Worm (Caenorhabditis elegans) whole organism, L4 larva: ENCODE data around the gene K04G7.1.

Experiments used
- D1046.2 ChIP-seq: fragments of 200-800 bp; sonication (Bioruptor generic); IDR thresholded peaks from 2 replicates; pipeline ENCODE4 v1.3.6; 2022; ENCODE audit warnings: missing genetic modification characterization, missing compliant biosample characterization
- F10B5.3 ChIP-seq: sonication (generic microtip); optimal IDR thresholded peaks from 2 replicates; lab custom pipeline; 2016; ENCODE audit warnings: mild to moderate bottlenecking, missing genetic modification characterization, missing compliant biosample characterization
- T26A8.4 ChIP-seq: fragments of 200-800 bp; sonication (Bioruptor generic); IDR thresholded peaks from 2 replicates; pipeline ENCODE4 v1.3.6; 2022; ENCODE audit warnings: missing genetic modification characterization, missing compliant biosample characterization
- Y105C5A.15 ChIP-seq: fragments of 200-800 bp; sonication (Bioruptor generic); IDR thresholded peaks from 2 replicates; pipeline ENCODE4 v1.3.6; 2022; ENCODE audit warnings: missing genetic modification characterization, missing compliant biosample characterization
- Y5F2A.4 ChIP-seq: fragments of 200-800 bp; sonication (Bioruptor generic); optimal IDR thresholded peaks from 2 replicates; lab custom pipeline; 2018; ENCODE audit warnings: mild to moderate bottlenecking, missing genetic modification characterization, missing compliant biosample characterization
- ZK546.5 ChIP-seq, 2 experiments: sonication (generic microtip); optimal IDR thresholded peaks; 2 replicates each; lab custom pipeline; 2017; ENCODE audit warnings: missing biosample characterization in 2 of 2, missing genetic modification characterization in 2 of 2
- aha-1 ChIP-seq: fragments of 150-350 bp; peaks from one replicate; lab custom pipeline; 2014; ENCODE audit warnings: missing biosample characterization, missing genetic modification characterization
- ceh-20 ChIP-seq: fragments of 200-800 bp; sonication (Bioruptor generic); IDR thresholded peaks from 2 replicates; pipeline ENCODE4 v1.3.6; 2022; ENCODE audit warnings: missing genetic modification reagents, missing genetic modification characterization, missing compliant biosample characterization
- ceh-28 ChIP-seq: fragments of 150-350 bp; optimal IDR thresholded peaks from 2 replicates; lab custom pipeline; 2014; ENCODE audit warnings: missing biosample characterization, missing genetic modification reagents, missing genetic modification characterization
- ceh-82 ChIP-seq: sonication (generic microtip); optimal IDR thresholded peaks from 2 replicates; lab custom pipeline; 2017; ENCODE audit warnings: missing biosample characterization, missing genetic modification characterization
- ces-1 ChIP-seq: fragments of 150-350 bp; sonication (generic microtip); optimal IDR thresholded peaks from 4 replicates; lab custom pipeline; 2014; ENCODE audit warnings: missing biosample characterization, missing genetic modification reagents, missing genetic modification characterization
- daf-12 ChIP-seq: fragments of 150-350 bp; optimal IDR thresholded peaks from 2 replicates; lab custom pipeline; 2014; ENCODE audit warnings: missing biosample characterization, missing genetic modification reagents, missing genetic modification characterization
- daf-16 ChIP-seq, 3 experiments: sonication (generic microtip); optimal IDR thresholded peaks; 2 replicates each; lab custom pipeline; 2016 to 2017; ENCODE audit warnings: missing genetic modification characterization in 3 of 3, missing genetic modification reagents in 3 of 3, mild to moderate bottlenecking in 2 of 3, missing compliant biosample characterization in 2 of 3, missing biosample characterization in 1 of 3, moderate library complexity in 1 of 3
- daf-19 ChIP-seq: fragments of 200-800 bp; sonication (Bioruptor generic); conservative IDR thresholded peaks from 2 replicates; pipeline ENCODE4 v1.3.6; 2022; ENCODE audit warnings: missing genetic modification characterization, missing compliant biosample characterization
- dmd-9 ChIP-seq: fragments of 200-800 bp; sonication (Bioruptor generic); IDR thresholded peaks from 2 replicates; pipeline ENCODE4 v1.3.6; 2022; ENCODE audit warnings: missing genetic modification reagents, missing genetic modification characterization, missing compliant biosample characterization
- dpl-1 ChIP-seq: fragments of 150-350 bp; optimal IDR thresholded peaks from 2 replicates; lab custom pipeline; 2014; ENCODE audit warnings: missing biosample characterization, missing genetic modification reagents, missing genetic modification characterization
- egl-43 ChIP-seq: fragments of 200-800 bp; sonication (Bioruptor generic); IDR thresholded peaks from 2 replicates; pipeline ENCODE4 v1.3.6; 2022; ENCODE audit warnings: missing genetic modification reagents, missing genetic modification characterization, missing compliant biosample characterization
- fkh-10 ChIP-seq: fragments of 150-350 bp; optimal IDR thresholded peaks from 2 replicates; lab custom pipeline; 2014; ENCODE audit warnings: missing biosample characterization, missing genetic modification reagents, missing genetic modification characterization
- gei-8 ChIP-seq: fragments of 200-800 bp; sonication (Bioruptor generic); optimal IDR thresholded peaks from 2 replicates; lab custom pipeline; 2018; ENCODE audit warnings: mild to moderate bottlenecking, missing genetic modification characterization, missing compliant biosample characterization
- hlh-30 ChIP-seq: sonication (generic microtip); optimal IDR thresholded peaks from 2 replicates; lab custom pipeline; 2017; ENCODE audit warnings: antibody characterized with exemption, mild to moderate bottlenecking, missing genetic modification characterization, missing compliant biosample characterization; ENCODE audit not compliant: insufficient read depth
- hmg-1.1 ChIP-seq: fragments of 200-800 bp; sonication (Bioruptor generic); IDR thresholded peaks from 2 replicates; pipeline ENCODE4 v1.3.6; 2022; ENCODE audit warnings: missing genetic modification reagents, missing genetic modification characterization, missing compliant biosample characterization
- lim-7 ChIP-seq: fragments of 200-800 bp; sonication (Bioruptor generic); IDR thresholded peaks from 2 replicates; pipeline ENCODE4 v1.3.6; 2022; ENCODE audit warnings: missing genetic modification characterization, missing compliant biosample characterization
- lin-15B ChIP-seq: fragments of 150-350 bp; sonication (generic microtip); optimal IDR thresholded peaks from 3 replicates; lab custom pipeline; 2014; ENCODE audit warnings: missing biosample characterization, missing genetic modification characterization
- lin-29 ChIP-seq: fragments of 200-800 bp; sonication (Bioruptor generic); IDR thresholded peaks from 2 replicates; pipeline ENCODE4 v1.3.6; 2022; ENCODE audit warnings: missing genetic modification reagents, missing genetic modification characterization, missing compliant biosample characterization
- lin-38 ChIP-seq: fragments of 200-800 bp; sonication (Bioruptor generic); IDR thresholded peaks from 2 replicates; pipeline ENCODE4 v1.3.6; 2022; ENCODE audit warnings: missing genetic modification reagents, missing genetic modification characterization, missing compliant biosample characterization
- madf-5 ChIP-seq, 2 experiments: fragments of 200-800 bp; sonication (Bioruptor generic); IDR thresholded peaks; 2 replicates each; pipeline ENCODE4 v1.3.6; 2022; ENCODE audit warnings: missing compliant biosample characterization in 2 of 2, missing genetic modification characterization in 2 of 2
- mdl-1 ChIP-seq, 2 experiments: fragments of 150-350 bp in 1 of 2; sonication (generic microtip) in 1 of 2; optimal IDR thresholded peaks; 2 replicates each; lab custom pipeline; 2014 to 2017; ENCODE audit warnings: missing biosample characterization in 2 of 2, missing genetic modification characterization in 2 of 2
- mdt-29 ChIP-seq: fragments of 200-800 bp; sonication (Bioruptor generic); IDR thresholded peaks from 2 replicates; pipeline ENCODE4 v1.3.6; 2022; ENCODE audit warnings: missing genetic modification reagents, missing genetic modification characterization, missing compliant biosample characterization
- mep-1 ChIP-seq: fragments of 150-350 bp; sonication (generic microtip); optimal IDR thresholded peaks from 3 replicates; lab custom pipeline; 2014; ENCODE audit warnings: missing biosample characterization, missing genetic modification characterization
- mxl-2 ChIP-seq: fragments of 200-800 bp; sonication (Bioruptor generic); conservative IDR thresholded peaks from 2 replicates; pipeline ENCODE4 v1.3.6; 2022; ENCODE audit warnings: missing genetic modification reagents, missing genetic modification characterization, missing compliant biosample characterization
- nhr-10 ChIP-seq: fragments of 150-350 bp; optimal IDR thresholded peaks from 2 replicates; lab custom pipeline; 2014; ENCODE audit warnings: missing biosample characterization, missing genetic modification characterization
- nhr-102 ChIP-seq: sonication (generic microtip); optimal IDR thresholded peaks from 2 replicates; lab custom pipeline; 2016; ENCODE audit warnings: mild to moderate bottlenecking, missing genetic modification characterization, moderate library complexity, missing compliant biosample characterization
- nhr-11 ChIP-seq: fragments of 150-350 bp; optimal IDR thresholded peaks from 2 replicates; lab custom pipeline; 2014; ENCODE audit warnings: missing biosample characterization, missing genetic modification characterization
- nhr-111 ChIP-seq: fragments of 200-800 bp; sonication (Bioruptor generic); optimal IDR thresholded peaks from 2 replicates; lab custom pipeline; 2018; ENCODE audit warnings: mild to moderate bottlenecking, missing genetic modification characterization, missing compliant biosample characterization
- nhr-237 ChIP-seq: sonication (generic microtip); optimal IDR thresholded peaks from 2 replicates; lab custom pipeline; 2017; ENCODE audit warnings: missing biosample characterization, missing genetic modification characterization
- nhr-28 ChIP-seq: fragments of 150-350 bp; optimal IDR thresholded peaks from 2 replicates; lab custom pipeline; 2014; ENCODE audit warnings: missing biosample characterization, missing genetic modification characterization
- nhr-42 ChIP-seq: fragments of 200-800 bp; sonication (Bioruptor generic); IDR thresholded peaks from 2 replicates; pipeline ENCODE4 v1.3.6; 2022; ENCODE audit warnings: missing genetic modification characterization, missing compliant biosample characterization
- nhr-48 ChIP-seq: sonication (generic microtip); optimal IDR thresholded peaks from 2 replicates; lab custom pipeline; 2016; ENCODE audit warnings: mild to moderate bottlenecking, missing genetic modification characterization, missing compliant biosample characterization
- nhr-76 ChIP-seq: fragments of 150-350 bp; optimal IDR thresholded peaks from 2 replicates; lab custom pipeline; 2014; ENCODE audit warnings: missing biosample characterization, missing genetic modification characterization
- nhr-77 ChIP-seq: fragments of 150-350 bp; optimal IDR thresholded peaks from 2 replicates; lab custom pipeline; 2014; ENCODE audit warnings: missing biosample characterization, missing genetic modification characterization
- rbr-2 ChIP-seq: sonication (generic microtip); optimal IDR thresholded peaks from 2 replicates; lab custom pipeline; 2016; ENCODE audit warnings: missing genotype, missing genetic modification characterization, missing compliant biosample characterization
- sdz-12 ChIP-seq: fragments of 200-800 bp; sonication (Bioruptor generic); optimal IDR thresholded peaks from 2 replicates; lab custom pipeline; 2018; ENCODE audit warnings: mild to moderate bottlenecking, missing genetic modification characterization, missing compliant biosample characterization
- set-16 ChIP-seq: fragments of 200-800 bp; sonication (Bioruptor generic); IDR thresholded peaks from 2 replicates; pipeline ENCODE4 v1.3.6; 2022; ENCODE audit warnings: missing genetic modification reagents, missing genetic modification characterization, missing compliant biosample characterization
- snpc-4 ChIP-seq: fragments of 150-350 bp; optimal IDR thresholded peaks from 2 replicates; lab custom pipeline; 2014; ENCODE audit warnings: missing biosample characterization, missing genetic modification characterization
- unc-62 ChIP-seq, 3 experiments: fragments of 150-350 bp in 1 of 3; sonication (generic microtip); optimal IDR thresholded peaks in 2 of 3; peaks in 1 of 3; 1 replicate in 1 of 3; 2 replicates in 2 of 3; lab custom pipeline; 2014 to 2017; ENCODE audit warnings: missing biosample characterization in 3 of 3, missing genetic modification characterization in 3 of 3, missing genetic modification reagents in 3 of 3, missing genotype in 1 of 3
- vab-7 ChIP-seq: fragments of 200-800 bp; sonication (Bioruptor generic); IDR thresholded peaks from 2 replicates; pipeline ENCODE4 v1.3.6; 2022; ENCODE audit warnings: missing genetic modification reagents, missing genetic modification characterization, missing compliant biosample characterization
- zag-1 ChIP-seq: fragments of 150-350 bp; optimal IDR thresholded peaks from 2 replicates; lab custom pipeline; 2014; ENCODE audit warnings: missing biosample characterization, missing genetic modification characterization
- zfp-2 ChIP-seq: sonication (generic microtip); optimal IDR thresholded peaks from 2 replicates; lab custom pipeline; 2016; ENCODE audit warnings: mild to moderate bottlenecking, missing genetic modification characterization, missing compliant biosample characterization
- zfp-3 ChIP-seq: fragments of 200-800 bp; sonication (Bioruptor generic); conservative IDR thresholded peaks from 2 replicates; pipeline ENCODE4 v1.3.6; 2022; ENCODE audit warnings: missing genetic modification reagents, missing genetic modification characterization, missing compliant biosample characterization
- zip-2 ChIP-seq: fragments of 150-350 bp; optimal IDR thresholded peaks from 2 replicates; lab custom pipeline; 2014; ENCODE audit warnings: missing biosample characterization, missing genetic modification characterization
- ztf-11 ChIP-seq: fragments of 150-350 bp; optimal IDR thresholded peaks from 2 replicates; lab custom pipeline; 2014; ENCODE audit warnings: missing biosample characterization, missing genetic modification characterization
- ztf-7 ChIP-seq: fragments of 150-350 bp; optimal IDR thresholded peaks from 2 replicates; lab custom pipeline; 2014; ENCODE audit warnings: missing biosample characterization, missing genetic modification characterization

Gene K04G7.1

ce11 chrIII:7181822-7182221, 19.3 kb downstream of the K04G7.1 start, which contains the start of gene epg-4:
TSS of gene epg-4 (plus strand) at chrIII:7182167.
- TF ChIP-seq madf-5 (GFP tag; IDR thresholded peaks at IDR 0.05; lab: Robert Waterston, UW) (no peak), egl-43 (GFP tag; lab: Robert Waterston, UW) (no peak), dmd-9 (GFP tag; lab: Robert Waterston, UW) (no peak), nhr-77 (tag; lab: Kevin White, UChicago) (peak; percentile 80), daf-12 (tag; lab: Kevin White, UChicago) (no peak), Y105C5A.15 (GFP tag; lab: Robert Waterston, UW) (no peak), nhr-102 (no peak), F10B5.3 (tag; lab: Kevin White, UChicago) (no peak), ztf-7 (tag; lab: Kevin White, UChicago) (no peak), lin-15B (tag; lab: Kevin White, UChicago) (no peak), ces-1 (GFP tag; lab: Kevin White, UChicago) (no peak), gei-8 (GFP tag; lab: Kevin White, UChicago) (no peak), lin-38 (peak; percentile 75), nhr-48 (tag; lab: Kevin White, UChicago) (no peak), ceh-82 (tag; lab: Kevin White, UChicago) (no peak), unc-62 (GFP tag; optimal IDR thresholded peaks at IDR 0.05 in 1 of 2; lab: Kevin White, UChicago) (no peak), unc-62 (tag; optimal IDR thresholded peaks at IDR 0.05; lab: Kevin White, UChicago) (no peak), rbr-2 (tag; lab: Kevin White, UChicago) (no peak), zfp-3 (GFP tag; lab: Robert Waterston, UW) (0 out of 2 replicates have a peak, but pooled peaks have one; percentile 47), nhr-11 (tag; lab: Kevin White, UChicago) (no peak), nhr-28 (tag; lab: Kevin White, UChicago) (peak; percentile 52), nhr-111 (GFP tag; lab: Kevin White, UChicago) (peak; percentile 14), ceh-28 (tag; lab: Kevin White, UChicago) (no peak), vab-7 (GFP tag; lab: Robert Waterston, UW) (no peak), zfp-2 (tag; lab: Kevin White, UChicago) (peak; percentile 33), D1046.2 (GFP tag; lab: Robert Waterston, UW) (no peak), zag-1 (tag; lab: Kevin White, UChicago) (no peak), Y5F2A.4 (no peak), mdl-1 (tag; optimal IDR thresholded peaks at IDR 0.05; lab: Kevin White, UChicago) (no peak), mep-1 (peak; percentile 63), fkh-10 (GFP tag; lab: Kevin White, UChicago) (no peak), dpl-1 (peak; percentile 41), hlh-30 (peak; percentile 96), nhr-10 (no peak), sdz-12 (GFP tag; lab: Kevin White, UChicago) (no peak), zip-2 (tag; lab: Kevin White, UChicago) (no peak), hmg-1.1 (peak; percentile 65; the same call in 1 of the 2 replicates), aha-1 (no peak), set-16 (GFP tag; lab: Robert Waterston, UW) (no peak), mdt-29 (GFP tag; lab: Robert Waterston, UW) (no peak), nhr-42 (GFP tag; lab: Robert Waterston, UW) (no peak), ztf-11 (tag; lab: Kevin White, UChicago) (no peak), lim-7 (GFP tag; lab: Robert Waterston, UW) (0 out of 2 replicates have a peak, but pooled peaks have one; percentile 3), snpc-4 (tag; lab: Kevin White, UChicago) (no peak), ceh-20 (GFP tag; lab: Robert Waterston, UW) (no peak), nhr-237 (tag; lab: Kevin White, UChicago) (no peak), daf-16 (GFP tag; optimal IDR thresholded peaks at IDR 0.05; lab: Kevin White, UChicago) (no peak), daf-16 (tag; optimal IDR thresholded peaks at IDR 0.05; lab: Kevin White, UChicago) (no peak), mxl-2 (no peak), ZK546.5 (tag; optimal IDR thresholded peaks at IDR 0.05; lab: Kevin White, UChicago) (no peak), nhr-76 (tag; lab: Kevin White, UChicago) (no peak), T26A8.4 (no peak), lin-29 (GFP tag; lab: Robert Waterston, UW) (no peak), daf-19 (GFP tag; lab: Robert Waterston, UW) (no peak)
